Worm (Caenorhabditis elegans) whole organism, L3 larva: Measurements from ENCODE around the gene bre-5.

ENCODE experiments used
- R02D3.7 ChIP-seq: fragments of 150-350 bp; optimal IDR thresholded peaks from 2 replicates; lab custom pipeline; 2014; ENCODE audit warnings: missing biosample characterization, missing genetic modification characterization
- ZK546.5 ChIP-seq: sonication (generic microtip); optimal IDR thresholded peaks from 2 replicates; lab custom pipeline; 2017; ENCODE audit warnings: missing biosample characterization, missing genetic modification characterization
- ama-1 ChIP-seq: fragments of 150-350 bp; optimal IDR thresholded peaks from 2 replicates; lab custom pipeline; 2018
- ceh-16 ChIP-seq: sonication (generic microtip); optimal IDR thresholded peaks from 2 replicates; lab custom pipeline; 2017; ENCODE audit warnings: missing biosample characterization, missing genetic modification characterization
- ceh-82 ChIP-seq: fragments of 150-350 bp; optimal IDR thresholded peaks from 2 replicates; lab custom pipeline; 2014; ENCODE audit warnings: missing biosample characterization, missing genetic modification characterization
- ceh-9 ChIP-seq: sonication (generic microtip); optimal IDR thresholded peaks from 2 replicates; lab custom pipeline; 2018; ENCODE audit warnings: missing biosample characterization, missing genetic modification characterization
- daf-12 ChIP-seq: fragments of 150-350 bp; optimal IDR thresholded peaks from 2 replicates; lab custom pipeline; 2014; ENCODE audit warnings: missing biosample characterization, missing genetic modification reagents, missing genetic modification characterization
- elt-1 ChIP-seq: fragments of 150-350 bp; optimal IDR thresholded peaks from 2 replicates; lab custom pipeline; 2014; ENCODE audit warnings: missing biosample characterization, missing genetic modification characterization
- elt-2 ChIP-seq: sonication (generic microtip); optimal IDR thresholded peaks from 2 replicates; lab custom pipeline; 2016; ENCODE audit warnings: missing genetic modification reagents, mild to moderate bottlenecking, missing genetic modification characterization, missing compliant biosample characterization
- elt-3 ChIP-seq, 3 experiments: fragments of 150-350 bp in 1 of 3; sonication (generic microtip) in 2 of 3; optimal IDR thresholded peaks; 2 replicates in 2 of 3; 4 replicates in 1 of 3; lab custom pipeline; 2014 to 2017; ENCODE audit warnings: missing biosample characterization in 3 of 3, missing genetic modification characterization in 3 of 3
- fkh-10 ChIP-seq: sonication (generic microtip); optimal IDR thresholded peaks from 2 replicates; lab custom pipeline; 2017; ENCODE audit warnings: missing biosample characterization, missing genetic modification reagents, missing genetic modification characterization
- hmg-11 ChIP-seq: sonication (generic microtip); optimal IDR thresholded peaks from 2 replicates; lab custom pipeline; 2016; ENCODE audit warnings: missing genetic modification characterization, missing compliant biosample characterization
- jun-1 ChIP-seq: fragments of 150-350 bp; optimal IDR thresholded peaks from 2 replicates; lab custom pipeline; 2014; ENCODE audit warnings: missing biosample characterization, missing genetic modification reagents, missing genetic modification characterization
- lin-39 ChIP-seq: fragments of 150-350 bp; optimal IDR thresholded peaks from 2 replicates; lab custom pipeline; 2018; ENCODE audit warnings: missing biosample characterization, missing genetic modification reagents, missing genetic modification characterization
- lsy-12 ChIP-seq: sonication (generic microtip); optimal IDR thresholded peaks from 2 replicates; lab custom pipeline; 2016; ENCODE audit warnings: mild to moderate bottlenecking, missing genetic modification characterization, missing compliant biosample characterization
- mml-1 ChIP-seq: fragments of 150-350 bp; sonication (generic microtip); optimal IDR thresholded peaks from 3 replicates; lab custom pipeline; 2014; ENCODE audit warnings: missing biosample characterization, missing genetic modification characterization
- nfya-1 ChIP-seq: sonication (generic microtip); optimal IDR thresholded peaks from 2 replicates; lab custom pipeline; 2017; ENCODE audit warnings: missing genetic modification characterization, mild to moderate bottlenecking, missing compliant biosample characterization, antibody characterized with exemption, moderate library complexity; ENCODE audit not compliant: insufficient read depth
- nhr-11 ChIP-seq: fragments of 150-350 bp; optimal IDR thresholded peaks from 2 replicates; lab custom pipeline; 2014; ENCODE audit warnings: missing biosample characterization, missing genetic modification characterization
- nhr-23 ChIP-seq: fragments of 150-350 bp; optimal IDR thresholded peaks from 2 replicates; lab custom pipeline; 2014; ENCODE audit warnings: missing biosample characterization, missing genetic modification reagents, missing genetic modification characterization
- nhr-237 ChIP-seq: fragments of 150-350 bp; optimal IDR thresholded peaks from 2 replicates; lab custom pipeline; 2014; ENCODE audit warnings: missing biosample characterization, missing genetic modification characterization
- nhr-25 ChIP-seq: sonication (generic microtip); optimal IDR thresholded peaks from 2 replicates; lab custom pipeline; 2017; ENCODE audit warnings: missing biosample characterization, missing genetic modification characterization
- nhr-28 ChIP-seq: fragments of 150-350 bp; optimal IDR thresholded peaks from 2 replicates; lab custom pipeline; 2014; ENCODE audit warnings: missing biosample characterization, missing genetic modification characterization
- nhr-43 ChIP-seq: sonication (generic microtip); optimal IDR thresholded peaks from 2 replicates; lab custom pipeline; 2016; ENCODE audit warnings: mild to moderate bottlenecking, missing genetic modification characterization, missing compliant biosample characterization; ENCODE audit not compliant: poor library complexity, severe bottlenecking
- nhr-67 ChIP-seq: fragments of 150-350 bp; optimal IDR thresholded peaks from 2 replicates; lab custom pipeline; 2014; ENCODE audit warnings: missing biosample characterization, missing genetic modification characterization
- nhr-77 ChIP-seq: fragments of 150-350 bp; optimal IDR thresholded peaks from 2 replicates; lab custom pipeline; 2014; ENCODE audit warnings: missing biosample characterization, missing genetic modification characterization
- pqm-1 ChIP-seq: fragments of 150-350 bp; optimal IDR thresholded peaks from 2 replicates; lab custom pipeline; 2017; ENCODE audit warnings: missing biosample characterization, missing genetic modification characterization, inconsistent platforms
- sea-2 ChIP-seq: fragments of 150-350 bp; sonication (generic microtip); optimal IDR thresholded peaks from 4 replicates; lab custom pipeline; 2014; ENCODE audit warnings: missing biosample characterization, missing genetic modification reagents, missing genetic modification characterization
- snpc-4 ChIP-seq: fragments of 150-350 bp; optimal IDR thresholded peaks from 2 replicates; lab custom pipeline; 2014; ENCODE audit warnings: missing biosample characterization, missing genetic modification characterization
- tbx-2 ChIP-seq: sonication (generic microtip); optimal IDR thresholded peaks from 2 replicates; lab custom pipeline; 2016; ENCODE audit warnings: mild to moderate bottlenecking, missing genetic modification characterization, missing compliant biosample characterization
- unc-62 ChIP-seq: fragments of 150-350 bp; sonication (generic microtip); optimal IDR thresholded peaks from 4 replicates; lab custom pipeline; 2014; ENCODE audit warnings: missing biosample characterization, missing genetic modification reagents, missing genetic modification characterization
- zag-1 ChIP-seq: fragments of 150-350 bp; optimal IDR thresholded peaks from 2 replicates; lab custom pipeline; 2014; ENCODE audit warnings: missing biosample characterization, missing genetic modification characterization
- ztf-11 ChIP-seq: fragments of 150-350 bp; optimal IDR thresholded peaks from 2 replicates; lab custom pipeline; 2014; ENCODE audit warnings: missing biosample characterization, missing genetic modification characterization

bre-5 gene

DNA sequence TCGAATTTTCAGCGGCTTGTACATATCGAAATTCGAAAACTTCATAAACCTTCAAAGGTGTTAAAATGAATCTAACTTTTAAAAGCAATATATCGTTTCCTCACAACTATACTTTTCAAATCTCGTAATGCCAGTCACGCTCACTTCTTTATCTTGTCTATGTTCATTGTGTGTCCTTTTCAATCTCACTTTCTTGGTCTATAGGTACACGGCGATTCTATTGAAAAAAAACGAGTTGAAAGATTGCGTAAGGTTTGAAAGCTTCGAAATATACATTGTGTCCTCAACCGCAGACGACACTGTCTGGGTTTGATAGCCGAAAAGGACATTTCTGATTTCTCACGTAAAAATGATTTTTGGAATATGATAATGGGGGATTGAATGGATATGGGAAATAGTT lies 32.1 kb downstream of the bre-5 start:
- no peak for TF ChIP-seq R02D3.7 (tag; lab: Kevin White, UChicago)
- TF ChIP-seq snpc-4, result no peak
- no peak for TF ChIP-seq nhr-23
- TF ChIP-seq zag-1 (tag; lab: Kevin White, UChicago), result no peak
- peak; percentile 10 for TF ChIP-seq nhr-43 (tag; lab: Kevin White, UChicago)
- no peak for TF ChIP-seq elt-1 (tag; lab: Kevin White, UChicago)
- no peak for TF ChIP-seq mml-1 (tag; lab: Kevin White, UChicago)
- no peak for TF ChIP-seq nhr-28
- TF ChIP-seq nhr-237 (tag; lab: Kevin White, UChicago), result no peak
- no peak for TF ChIP-seq ZK546.5 (tag; lab: Kevin White, UChicago)
- TF ChIP-seq nhr-25 (tag; lab: Kevin White, UChicago), result peak; percentile 80

DNA sequence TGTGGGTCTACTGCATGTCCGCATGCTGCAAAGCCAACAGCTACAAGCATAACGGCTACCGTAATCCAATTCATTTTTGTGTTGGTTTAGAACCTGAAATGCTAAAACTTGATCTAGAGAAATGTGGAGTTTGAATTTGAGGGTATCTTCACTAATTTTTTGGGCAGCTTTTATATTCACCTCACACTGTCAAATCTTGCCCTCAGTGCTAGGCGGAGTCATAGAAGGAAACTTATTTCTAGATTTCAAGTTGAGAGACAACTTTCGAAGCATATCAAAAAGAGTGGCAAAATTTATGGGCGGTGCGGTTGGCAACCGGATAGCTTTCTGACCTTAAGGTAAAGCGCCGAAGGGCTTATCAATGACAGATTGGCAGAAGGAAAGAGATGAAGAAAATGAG lies 35.4 kb downstream of the bre-5 start, which contains the start of gene lips-6:
Gene lips-6, minus strand, starts transcription at position 101 of the 400 bp plus-strand sequence.
- TF ChIP-seq ztf-11 (tag; lab: Kevin White, UChicago), result no peak
- no peak for TF ChIP-seq ceh-82 (tag; lab: Kevin White, UChicago)
- no peak for TF ChIP-seq mml-1 (tag; lab: Kevin White, UChicago)
- no peak for TF ChIP-seq tbx-2 (tag; lab: Kevin White, UChicago)
- no peak for TF ChIP-seq lin-39 (tag; lab: Kevin White, UChicago)
- no peak for TF ChIP-seq elt-2 (tag; lab: Kevin White, UChicago)
- TF ChIP-seq jun-1 (tag; lab: Kevin White, UChicago), result no peak
- TF ChIP-seq nhr-23, result no peak
- TF ChIP-seq daf-12 (tag; lab: Kevin White, UChicago), result no peak
- no peak for TF ChIP-seq ama-1 (lab: Kevin White, UChicago)
- no peak for TF ChIP-seq unc-62
- TF ChIP-seq fkh-10, result no peak
- TF ChIP-seq ceh-16, result no peak
- no peak for TF ChIP-seq hmg-11
- TF ChIP-seq nhr-77, result no peak
- no peak for TF ChIP-seq ZK546.5 (tag; lab: Kevin White, UChicago)

DNA sequence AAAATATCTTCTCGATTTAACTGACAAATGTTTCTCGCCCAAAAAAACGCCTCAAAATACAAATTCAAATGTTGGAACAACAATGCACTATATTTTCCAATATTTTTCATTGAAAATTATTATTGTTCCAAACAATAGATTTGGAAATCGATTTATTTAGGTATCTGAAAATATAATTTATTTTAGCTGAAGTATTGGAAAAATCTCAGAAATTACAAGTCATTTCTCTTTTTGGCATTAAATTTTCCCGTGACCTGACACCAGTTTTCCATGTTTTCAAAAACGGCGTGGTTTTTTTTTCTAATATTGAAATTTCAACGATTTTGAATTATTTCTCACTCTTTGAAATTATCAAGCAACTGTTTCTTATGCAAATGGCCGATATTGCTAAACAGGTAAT lies 37.9 kb downstream of the bre-5 start, which contains the start of gene spe-17:
Gene spe-17, plus strand, starts transcription at position 301 of the 400 bp plus-strand sequence.
- TF ChIP-seq zag-1 (tag; lab: Kevin White, UChicago) (no peak), ZK546.5 (tag; lab: Kevin White, UChicago) (no peak), nhr-237 (tag; lab: Kevin White, UChicago) (no peak), nhr-23 (no peak), R02D3.7 (tag; lab: Kevin White, UChicago) (no peak), elt-2 (tag; lab: Kevin White, UChicago) (no peak), lin-39 (tag; lab: Kevin White, UChicago) (no peak)

DNA sequence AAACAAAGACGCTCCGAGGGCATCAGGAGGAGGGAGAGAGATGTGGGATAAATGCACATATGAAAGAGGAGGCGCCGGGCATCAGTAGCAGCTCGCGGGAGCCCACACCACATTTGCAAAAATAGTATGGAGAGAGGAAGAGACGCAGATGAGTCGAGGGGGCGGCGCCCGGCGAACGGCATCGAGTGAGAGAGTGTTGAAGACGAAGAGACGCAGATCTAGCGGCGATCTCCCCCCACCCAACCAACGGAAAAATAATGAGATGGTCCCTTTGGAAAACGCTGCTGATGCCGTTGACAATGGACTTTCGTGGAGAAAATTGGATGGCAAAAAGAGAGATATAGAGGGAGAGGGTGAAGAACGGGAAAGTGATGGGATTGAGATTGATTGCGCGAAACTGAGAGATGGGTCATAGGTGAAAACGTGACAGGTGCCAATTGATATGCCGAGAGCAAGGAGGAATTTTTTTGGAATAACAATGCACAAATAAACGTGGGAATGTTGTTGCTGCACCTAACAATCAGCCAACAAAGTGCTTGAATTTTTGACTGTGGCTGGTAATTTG lies 38.5 kb downstream of the bre-5 start:
- TF ChIP-seq nhr-11 (tag; lab: Kevin White, UChicago) (peak; percentile 9), nfya-1 (tag; lab: Kevin White, UChicago) (peak; percentile 44), sea-2 (GFP tag; lab: Kevin White, UChicago) (no peak), lin-39 (tag; lab: Kevin White, UChicago) (peak; percentile 65), unc-62 (peak; percentile 61)

DNA sequence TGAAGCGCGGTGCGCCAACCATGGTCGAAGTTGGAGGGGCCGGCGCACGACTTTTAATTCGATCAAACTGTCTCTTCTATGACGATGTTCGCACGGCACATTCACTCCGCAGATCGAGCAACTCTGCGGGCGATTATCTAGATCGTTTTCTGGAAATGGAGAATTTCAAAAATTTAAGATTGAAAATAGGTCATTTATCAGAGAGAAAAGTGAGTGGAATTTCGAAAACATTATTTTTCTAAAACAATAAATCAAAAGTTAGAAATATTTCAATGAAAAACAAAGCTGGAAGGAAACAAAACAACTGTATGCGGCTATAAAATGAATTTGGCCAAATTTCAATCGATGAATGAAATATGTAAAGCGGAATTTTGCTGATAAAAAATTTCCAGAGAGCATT lies 40.2 kb downstream of the bre-5 start, which contains the start of the genes ZK617.26 and unc-22:
Gene ZK617.26, minus strand, starts transcription at position 101 of the 400 bp plus-strand sequence.
Gene unc-22, minus strand, starts transcription at position 149 of the 400 bp plus-strand sequence.
- no peak for TF ChIP-seq ceh-9 (tag; lab: Kevin White, UChicago)
- no peak for TF ChIP-seq lsy-12 (tag; lab: Kevin White, UChicago)
- TF ChIP-seq R02D3.7 (tag; lab: Kevin White, UChicago), result no peak
- TF ChIP-seq ceh-16, result no peak
- TF ChIP-seq nhr-67, result no peak
- TF ChIP-seq jun-1 (tag; lab: Kevin White, UChicago), result no peak

DNA sequence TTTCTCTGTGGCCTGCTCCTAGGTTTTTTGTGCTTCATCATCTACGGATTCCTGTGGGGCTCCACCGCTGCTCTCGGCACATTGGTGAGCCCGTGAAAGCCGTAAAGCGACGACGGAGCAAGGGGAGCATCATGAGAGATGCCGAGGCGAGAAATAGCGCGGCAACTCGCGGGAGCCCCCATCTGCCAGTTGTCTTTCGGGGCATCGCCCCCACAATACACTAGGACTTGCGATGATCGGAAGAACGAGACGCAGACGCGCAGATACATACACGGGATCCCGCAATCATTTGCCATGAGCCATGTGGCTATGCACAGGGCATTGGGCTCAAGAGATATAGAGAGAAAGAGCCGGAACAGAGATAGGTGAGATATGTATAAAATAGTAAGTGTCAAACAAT lies 40.6 kb downstream of the bre-5 start:
- TF ChIP-seq nfya-1 (tag; lab: Kevin White, UChicago) (peak; percentile 23), pqm-1 (tag; lab: Kevin White, UChicago) (no peak), elt-3 (tag; optimal IDR thresholded peaks at IDR 0.05; lab: Kevin White, UChicago) (no peak)
